Fruit fly (Drosophila melanogaster) whole organism, embryonic: ENCODE data around the gene CG13021.
A peak's percentile ranks its signal among the peaks of the same experiment; 100 is the strongest.

ENCODE experiments used
- Atf-2 ChIP-seq: fragments of 200-800 bp; sonication (Bioruptor generic); optimal IDR thresholded peaks from 2 replicates; lab custom pipeline; 2016; ENCODE audit warnings: missing biosample characterization, missing genetic modification characterization
- B-H1 ChIP-seq: fragments of 200-800 bp; sonication (Bioruptor generic); IDR thresholded peaks from 3 replicates; pipeline ENCODE4 v1.3.6; 2022; ENCODE audit warnings: missing biosample characterization, missing genetic modification characterization
- Bgb ChIP-seq: fragments of 200-800 bp; sonication (Bioruptor generic); IDR thresholded peaks from 2 replicates; pipeline ENCODE4 v1.3.6; 2022; ENCODE audit warnings: missing biosample characterization, missing genetic modification characterization; ENCODE audit not compliant: partially characterized antibody
- Bteb2 ChIP-seq: fragments of 200-800 bp; sonication (Bioruptor generic); optimal IDR thresholded peaks from 2 replicates; lab custom pipeline; 2016; ENCODE audit warnings: missing biosample characterization, missing genetic modification characterization
- CG11093 ChIP-seq: fragments of 200-800 bp; sonication (Bioruptor generic); IDR thresholded peaks from 3 replicates; pipeline ENCODE4 v1.3.6; 2022; ENCODE audit warnings: missing biosample characterization, missing genetic modification characterization
- CG1233 ChIP-seq: fragments of 200-800 bp; sonication (Bioruptor generic); optimal IDR thresholded peaks from 4 replicates; lab custom pipeline; 2018; ENCODE audit warnings: missing biosample characterization, mild to moderate bottlenecking, missing genetic modification characterization
- CG12659 ChIP-seq: fragments of 200-800 bp; sonication (Bioruptor generic); optimal IDR thresholded peaks from 3 replicates; lab custom pipeline; 2017; ENCODE audit warnings: mild to moderate bottlenecking, missing biosample characterization, missing genetic modification reagents, missing genetic modification characterization
- CG12942 ChIP-seq: fragments of 200-800 bp; sonication (Bioruptor generic); optimal IDR thresholded peaks from 3 replicates; lab custom pipeline; 2016; ENCODE audit warnings: missing biosample characterization, missing genetic modification characterization
- CG13775 ChIP-seq: fragments of 200-800 bp; sonication (Bioruptor generic); optimal IDR thresholded peaks from 3 replicates; lab custom pipeline; 2017; ENCODE audit warnings: missing biosample characterization, mild to moderate bottlenecking, missing genetic modification characterization
- CG1529 ChIP-seq: fragments of 200-800 bp; sonication (Bioruptor generic); optimal IDR thresholded peaks from 3 replicates; lab custom pipeline; 2018; ENCODE audit warnings: missing biosample characterization, missing genetic modification characterization
- CG1603 ChIP-seq: fragments of 200-800 bp; sonication (Bioruptor generic); optimal IDR thresholded peaks from 2 replicates; lab custom pipeline; 2019; ENCODE audit warnings: missing biosample characterization, mild to moderate bottlenecking, missing genetic modification characterization, moderate library complexity
- CG17612 ChIP-seq: fragments of 200-800 bp; sonication (Bioruptor generic); IDR thresholded peaks from 2 replicates; pipeline ENCODE4 v1.3.6; 2022; ENCODE audit warnings: missing biosample characterization, missing genetic modification characterization
- CG18262 ChIP-seq: fragments of 200-800 bp; optimal IDR thresholded peaks from 3 replicates; lab custom pipeline; 2019; ENCODE audit warnings: missing biosample characterization, mild to moderate bottlenecking, missing genetic modification characterization, moderate library complexity
- CG2120 ChIP-seq: fragments of 200-800 bp; sonication (Bioruptor generic); optimal IDR thresholded peaks from 3 replicates; lab custom pipeline; 2016; ENCODE audit warnings: missing biosample characterization, missing genetic modification characterization
- CG3065 ChIP-seq: fragments of 200-800 bp; sonication (Bioruptor generic); optimal IDR thresholded peaks from 2 replicates; lab custom pipeline; 2016; ENCODE audit warnings: missing biosample characterization, missing genetic modification characterization
- CG31365 ChIP-seq: fragments of 200-800 bp; sonication (Bioruptor generic); optimal IDR thresholded peaks from 2 replicates; lab custom pipeline; 2018; ENCODE audit warnings: missing biosample characterization, mild to moderate bottlenecking, missing genetic modification characterization
- CG33213 ChIP-seq: fragments of 200-800 bp; sonication (Bioruptor generic); optimal IDR thresholded peaks from 3 replicates; lab custom pipeline; 2016; ENCODE audit warnings: missing biosample characterization, missing genetic modification characterization
- CG34376 ChIP-seq: fragments of 200-800 bp; sonication (Bioruptor generic); optimal IDR thresholded peaks from 2 replicates; lab custom pipeline; 2018; ENCODE audit warnings: missing biosample characterization, mild to moderate bottlenecking, missing genetic modification characterization
- CG4360 ChIP-seq: fragments of 200-800 bp; sonication (Bioruptor generic); IDR thresholded peaks from 2 replicates; pipeline ENCODE4 v1.3.6; 2022; ENCODE audit warnings: missing biosample characterization, missing genetic modification characterization
- CG4424 ChIP-seq: fragments of 200-800 bp; sonication (Bioruptor generic); optimal IDR thresholded peaks from 3 replicates; lab custom pipeline; 2016; ENCODE audit warnings: missing biosample characterization, missing genetic modification characterization
- CG6683 ChIP-seq: fragments of 200-800 bp; sonication (Bioruptor generic); optimal IDR thresholded peaks from 2 replicates; lab custom pipeline; 2017; ENCODE audit warnings: missing biosample characterization, mild to moderate bottlenecking, missing genetic modification characterization, missing genetic modification reagents
- CG7786 ChIP-seq: fragments of 200-800 bp; sonication (Bioruptor generic); optimal IDR thresholded peaks from 2 replicates; lab custom pipeline; 2016; ENCODE audit warnings: missing biosample characterization, missing genetic modification characterization
- D19A ChIP-seq: fragments of 200-800 bp; optimal IDR thresholded peaks from 3 replicates; lab custom pipeline; 2019; ENCODE audit warnings: missing biosample characterization, mild to moderate bottlenecking, missing genetic modification characterization, moderate library complexity
- D19B ChIP-seq: fragments of 200-800 bp; sonication (Bioruptor generic); optimal IDR thresholded peaks from 2 replicates; lab custom pipeline; 2017; ENCODE audit warnings: missing biosample characterization, mild to moderate bottlenecking, missing genetic modification characterization
- Doc2 ChIP-seq: fragments of 200-800 bp; sonication (Bioruptor generic); IDR thresholded peaks from 2 replicates; pipeline ENCODE4 v1.3.6; 2022; ENCODE audit warnings: missing biosample characterization, missing genetic modification characterization
- Doc3 ChIP-seq: fragments of 200-800 bp; sonication (Bioruptor generic); IDR thresholded peaks from 3 replicates; pipeline ENCODE4 v1.3.6; 2022; ENCODE audit warnings: missing biosample characterization, missing genetic modification characterization; ENCODE audit not compliant: partially characterized antibody
- E2f1 ChIP-seq: fragments of 200-800 bp; sonication (Bioruptor generic); IDR thresholded peaks from 2 replicates; pipeline ENCODE4 v1.3.6; 2022; ENCODE audit warnings: missing biosample characterization, missing genetic modification characterization
- Elba2 ChIP-seq: fragments of 200-800 bp; sonication (Bioruptor generic); optimal IDR thresholded peaks from 3 replicates; lab custom pipeline; 2016; ENCODE audit warnings: missing biosample characterization, missing genetic modification characterization
- HLH3B ChIP-seq: fragments of 200-800 bp; sonication (Bioruptor generic); IDR thresholded peaks from 2 replicates; pipeline ENCODE4 v1.3.6; 2022; ENCODE audit warnings: missing biosample characterization, missing genetic modification characterization
- HLHmδ ChIP-seq: fragments of 200-800 bp; sonication (Bioruptor generic); optimal IDR thresholded peaks from 2 replicates; lab custom pipeline; 2018; ENCODE audit warnings: missing biosample characterization, mild to moderate bottlenecking, missing genetic modification characterization, moderate library complexity
- Hr51 ChIP-seq, 2 experiments: fragments of 200-800 bp; sonication (Bioruptor generic); optimal IDR thresholded peaks; 2 replicates in 1 of 2; 3 replicates in 1 of 2; lab custom pipeline; 2016 to 2018; ENCODE audit warnings: missing biosample characterization in 2 of 2, missing genetic modification characterization in 2 of 2, mild to moderate bottlenecking in 1 of 2, moderate library complexity in 1 of 2
- NK7.1 ChIP-seq: fragments of 200-800 bp; sonication (Bioruptor generic); optimal IDR thresholded peaks from 3 replicates; lab custom pipeline; 2016; ENCODE audit warnings: missing biosample characterization, missing genetic modification characterization
- Nf-YC ChIP-seq: fragments of 200-800 bp; optimal IDR thresholded peaks from 3 replicates; lab custom pipeline; 2019; ENCODE audit warnings: missing biosample characterization, mild to moderate bottlenecking, missing genetic modification characterization, moderate library complexity
- Sin3A ChIP-seq: fragments of >200 bp; optimal IDR thresholded peaks from 2 replicates; lab custom pipeline; 2018
- Sox102F ChIP-seq: fragments of 200-800 bp; sonication (Bioruptor generic); optimal IDR thresholded peaks from 2 replicates; lab custom pipeline; 2018; ENCODE audit warnings: missing biosample characterization, mild to moderate bottlenecking, missing genetic modification characterization, moderate library complexity
- Spps ChIP-seq: fragments of 200-800 bp; sonication (Bioruptor generic); optimal IDR thresholded peaks from 2 replicates; lab custom pipeline; 2018; ENCODE audit warnings: missing biosample characterization, mild to moderate bottlenecking, missing genetic modification characterization
- Xbp1 ChIP-seq: fragments of 200-800 bp; sonication (Bioruptor generic); optimal IDR thresholded peaks from 3 replicates; lab custom pipeline; 2016; ENCODE audit warnings: missing biosample characterization, mild to moderate bottlenecking, missing genetic modification characterization
- YL-1 ChIP-seq: fragments of 200-800 bp; sonication (Bioruptor generic); optimal IDR thresholded peaks from 3 replicates; lab custom pipeline; 2017; ENCODE audit warnings: missing biosample characterization, mild to moderate bottlenecking, missing genetic modification characterization
- ap ChIP-seq: fragments of 200-800 bp; sonication (Bioruptor generic); IDR thresholded peaks from 2 replicates; pipeline ENCODE4 v1.3.6; 2022; ENCODE audit warnings: missing biosample characterization, missing genetic modification characterization
- ato ChIP-seq: fragments of 200-800 bp; sonication (Bioruptor generic); IDR thresholded peaks from 2 replicates; pipeline ENCODE4 v1.3.6; 2022; ENCODE audit warnings: missing biosample characterization, missing genetic modification characterization; ENCODE audit not compliant: partially characterized antibody
- ems ChIP-seq: fragments of 200-800 bp; sonication (Bioruptor generic); optimal IDR thresholded peaks from 3 replicates; lab custom pipeline; 2016; ENCODE audit warnings: missing biosample characterization, missing genetic modification characterization
- en ChIP-seq: fragments of 200-800 bp; sonication (Bioruptor generic); optimal IDR thresholded peaks from 2 replicates; lab custom pipeline; 2016; ENCODE audit warnings: missing biosample characterization, missing genetic modification characterization
- fd96Cb ChIP-seq: fragments of 200-800 bp; sonication (Bioruptor generic); optimal IDR thresholded peaks from 2 replicates; lab custom pipeline; 2018; ENCODE audit warnings: missing biosample characterization, mild to moderate bottlenecking, missing genetic modification characterization, moderate library complexity
- ken ChIP-seq: fragments of 200-800 bp; sonication (Bioruptor generic); IDR thresholded peaks from 3 replicates; pipeline ENCODE4 v1.3.6; 2022; ENCODE audit warnings: missing biosample characterization, missing genetic modification characterization
- lmd ChIP-seq: fragments of 200-800 bp; sonication (Bioruptor generic); IDR thresholded peaks from 2 replicates; pipeline ENCODE4 v1.3.6; 2022; ENCODE audit warnings: missing biosample characterization, missing genetic modification characterization
- oc ChIP-seq: fragments of 200-800 bp; sonication (Bioruptor generic); optimal IDR thresholded peaks from 2 replicates; lab custom pipeline; 2018; ENCODE audit warnings: missing biosample characterization, mild to moderate bottlenecking, missing genetic modification characterization, moderate library complexity
- pan ChIP-seq, 4 experiments: fragments of >200 bp in 3 of 4; fragments of 200-800 bp in 1 of 4; sonication (Bioruptor generic) in 1 of 4; optimal IDR thresholded peaks in 3 of 4; IDR thresholded peaks in 1 of 4; 2 replicates each; pipeline versions ENCODE4 v1.3.6 to Lab custom; 2017 to 2022; ENCODE audit warnings: missing biosample characterization in 2 of 4, missing genetic modification characterization in 2 of 4, mixed read lengths in 1 of 4
- ranshi ChIP-seq: fragments of 200-800 bp; sonication (Bioruptor generic); IDR thresholded peaks from 2 replicates; pipeline ENCODE4 v1.3.6; 2022; ENCODE audit warnings: missing biosample characterization, missing genetic modification characterization
- seq ChIP-seq: fragments of 200-800 bp; sonication (Bioruptor generic); IDR thresholded peaks from 2 replicates; pipeline ENCODE4 v1.3.6; 2022; ENCODE audit warnings: missing biosample characterization, missing genetic modification characterization
- sug ChIP-seq: fragments of 200-800 bp; optimal IDR thresholded peaks from 2 replicates; lab custom pipeline; 2019; ENCODE audit warnings: missing biosample characterization, mild to moderate bottlenecking, missing genetic modification characterization, moderate library complexity
- twi ChIP-seq: fragments of 200-800 bp; optimal IDR thresholded peaks from 2 replicates; lab custom pipeline; 2019; ENCODE audit warnings: missing biosample characterization, mild to moderate bottlenecking, missing genetic modification characterization, moderate library complexity

The CG13021 gene

dm6 chrX:3476009-3476408, 38.1 kb upstream of the CG13021 start (continued):
- TF ChIP-seq D19B (no peak), HLHmδ (GFP tag; lab: Kevin White, UChicago) (no peak), Doc2 (no peak), CG1603 (peak; percentile 45), ken (0 out of 3 replicates have a peak, but pooled peaks have one; percentile 15), Sox102F (GFP tag; lab: Kevin White, UChicago) (peak; percentile 69), Bteb2 (GFP tag; lab: Kevin White, UChicago) (peak; percentile 13), Sin3A (lab: Kevin White, UChicago) (no peak), CG12942 (GFP tag; lab: Kevin White, UChicago) (peak; percentile 24), CG12659 (GFP tag; lab: Kevin White, UChicago) (no peak), oc (tag; lab: Kevin White, UChicago) (peak; percentile 12), Bgb (GFP tag; lab: Robert Waterston, UW) (no peak), seq (GFP tag; lab: Robert Waterston, UW) (no peak), Spps (tag; lab: Kevin White, UChicago) (peak; percentile 5), Xbp1 (GFP tag; lab: Kevin White, UChicago) (peak; percentile 58), Doc3 (GFP tag; lab: Robert Waterston, UW) (no peak), lmd (GFP tag; lab: Robert Waterston, UW) (peak; percentile 49; the same call in 1 of the 2 replicates), CG1529 (GFP tag; lab: Kevin White, UChicago) (no peak), CG3065 (GFP tag; lab: Kevin White, UChicago) (no peak), twi (tag; lab: Kevin White, UChicago) (no peak), Elba2 (GFP tag; lab: Kevin White, UChicago) (no peak), Atf-2 (GFP tag; lab: Kevin White, UChicago) (peak; percentile 2), CG2120 (no peak), NK7.1 (GFP tag; lab: Kevin White, UChicago) (no peak), CG34376 (GFP tag; lab: Kevin White, UChicago) (no peak), CG11093 (no peak), ranshi (GFP tag; lab: Robert Waterston, UW) (peak; percentile 27; the same call in 1 of the 2 replicates), CG7786 (GFP tag; lab: Kevin White, UChicago) (no peak), pan (optimal IDR thresholded peaks at IDR 0.05; lab: Kevin White, UChicago) (no peak), pan (GFP tag; optimal IDR thresholded peaks at IDR 0.05 in 1 of 2, IDR thresholded peaks at IDR 0.05 in 1 of 2) (peak in 1 of 2 experiments; percentile 34), sug (no peak), CG18262 (peak; percentile 51), en (GFP tag; lab: Kevin White, UChicago) (no peak), CG4360 (no peak), CG33213 (GFP tag; lab: Kevin White, UChicago) (no peak), CG13775 (GFP tag; lab: Kevin White, UChicago) (peak; percentile 21), E2f1 (GFP tag; lab: Robert Waterston, UW) (no peak), CG1233 (GFP tag; lab: Kevin White, UChicago) (no peak), Hr51 (GFP tag; optimal IDR thresholded peaks at IDR 0.05; lab: Kevin White, UChicago) (peak in 1 of 2 experiments; percentile 59), ato (no peak), CG17612 (no peak), CG31365 (no peak), CG4424 (GFP tag; lab: Kevin White, UChicago) (peak; percentile 49), HLH3B (GFP tag; lab: Robert Waterston, UW) (peak; percentile 17; the same call in 1 of the 2 replicates), CG6683 (GFP tag; lab: Kevin White, UChicago) (no peak), YL-1 (GFP tag; lab: Kevin White, UChicago) (no peak), fd96Cb (tag; lab: Kevin White, UChicago) (peak; percentile 55), ap (GFP tag; lab: Robert Waterston, UW) (no peak), B-H1 (0 out of 3 replicates have a peak, but pooled peaks have one; percentile 17), ems (GFP tag; lab: Kevin White, UChicago) (no peak), Nf-YC (no peak), D19A (tag; lab: Kevin White, UChicago) (peak; percentile 11)
